Worm (Caenorhabditis elegans) whole organism, late embryonic: ENCODE results near the gene F54A3.5.
"Not testable (repeated sequence)": the region's sequence is repeated elsewhere in the genome, so short reads cannot be mapped to it uniquely, and the experiment has no call there.

ENCODE experiments used
- C38D4.7 ChIP-seq: fragments of 200-800 bp; sonication (Bioruptor generic); optimal IDR thresholded peaks from 2 replicates; lab custom pipeline; 2018; ENCODE audit warnings: mild to moderate bottlenecking, missing genetic modification characterization, moderate library complexity, missing compliant biosample characterization
- K02D7.2 ChIP-seq: sonication (generic microtip); optimal IDR thresholded peaks from 2 replicates; lab custom pipeline; 2017; ENCODE audit warnings: mild to moderate bottlenecking, missing genetic modification characterization, missing compliant biosample characterization
- T23F11.4 ChIP-seq: fragments of 200-800 bp; sonication (Bioruptor generic); optimal IDR thresholded peaks from 2 replicates; lab custom pipeline; 2018; ENCODE audit warnings: mild to moderate bottlenecking, missing genetic modification characterization, missing compliant biosample characterization
- Y22D7AL.16 ChIP-seq: sonication (generic microtip); optimal IDR thresholded peaks from 2 replicates; lab custom pipeline; 2016; ENCODE audit warnings: missing genetic modification characterization, missing compliant biosample characterization
- ceh-19 ChIP-seq: fragments of 200-800 bp; sonication (Bioruptor generic); optimal IDR thresholded peaks from 2 replicates; lab custom pipeline; 2018; ENCODE audit warnings: mild to moderate bottlenecking, missing genetic modification characterization, missing compliant biosample characterization
- ceh-34 ChIP-seq: sonication (generic microtip); optimal IDR thresholded peaks from 2 replicates; lab custom pipeline; 2016; ENCODE audit warnings: mild to moderate bottlenecking, missing genetic modification characterization, missing compliant biosample characterization
- ceh-45 ChIP-seq: fragments of 200-800 bp; sonication (Bioruptor generic); IDR thresholded peaks from 2 replicates; pipeline ENCODE4 v1.3.6; 2022; ENCODE audit warnings: missing genetic modification reagents, missing genetic modification characterization, missing compliant biosample characterization
- ceh-48 ChIP-seq: sonication (generic microtip); optimal IDR thresholded peaks from 2 replicates; lab custom pipeline; 2016; ENCODE audit warnings: missing genetic modification characterization, inconsistent platforms, missing compliant biosample characterization
- ceh-9 ChIP-seq: sonication (generic microtip); optimal IDR thresholded peaks from 2 replicates; lab custom pipeline; 2016; ENCODE audit warnings: mild to moderate bottlenecking, missing genetic modification characterization, inconsistent platforms, missing compliant biosample characterization
- che-1 ChIP-seq: sonication (generic microtip); optimal IDR thresholded peaks from 2 replicates; lab custom pipeline; 2016; ENCODE audit warnings: mild to moderate bottlenecking, missing genetic modification characterization, missing compliant biosample characterization
- fax-1 ChIP-seq: sonication (generic microtip); optimal IDR thresholded peaks from 2 replicates; lab custom pipeline; 2016; ENCODE audit warnings: missing genotype, missing genetic modification characterization, missing compliant biosample characterization
- fkh-10 ChIP-seq: fragments of 150-350 bp; optimal IDR thresholded peaks from 2 replicates; lab custom pipeline; 2014; ENCODE audit warnings: missing biosample characterization, missing genetic modification reagents, missing genetic modification characterization
- fkh-6 ChIP-seq: sonication (generic microtip); optimal IDR thresholded peaks from 2 replicates; lab custom pipeline; 2016; ENCODE audit warnings: missing genetic modification characterization, missing compliant biosample characterization
- hlh-13 ChIP-seq: fragments of 200-800 bp; sonication (Bioruptor generic); optimal IDR thresholded peaks from 2 replicates; lab custom pipeline; 2018; ENCODE audit warnings: mild to moderate bottlenecking, missing genetic modification characterization, missing compliant biosample characterization
- hlh-6 ChIP-seq: sonication (generic microtip); optimal IDR thresholded peaks from 2 replicates; lab custom pipeline; 2016; ENCODE audit warnings: missing genotype, missing genetic modification characterization, missing compliant biosample characterization
- hlh-8 ChIP-seq: sonication (generic microtip); optimal IDR thresholded peaks from 2 replicates; lab custom pipeline; 2016; ENCODE audit warnings: missing genotype, missing genetic modification characterization, missing compliant biosample characterization
- madf-2 ChIP-seq: sonication (generic microtip); optimal IDR thresholded peaks from 2 replicates; lab custom pipeline; 2017; ENCODE audit warnings: missing genetic modification characterization, missing compliant biosample characterization
- mec-3 ChIP-seq: sonication (generic microtip); optimal IDR thresholded peaks from 2 replicates; lab custom pipeline; 2016; ENCODE audit warnings: borderline replicate concordance, missing genetic modification characterization, missing compliant biosample characterization
- nfya-1 ChIP-seq: sonication (generic microtip); optimal IDR thresholded peaks from 2 replicates; lab custom pipeline; 2017; ENCODE audit warnings: missing genetic modification characterization, mild to moderate bottlenecking, missing compliant biosample characterization, antibody characterized with exemption, moderate library complexity
- nhr-11 ChIP-seq: fragments of 150-350 bp; optimal IDR thresholded peaks from 2 replicates; lab custom pipeline; 2014; ENCODE audit warnings: missing biosample characterization, missing genetic modification characterization
- npax-4 ChIP-seq: sonication (generic microtip); optimal IDR thresholded peaks from 2 replicates; lab custom pipeline; 2016; ENCODE audit warnings: missing genetic modification characterization, missing compliant biosample characterization
- odd-2 ChIP-seq: sonication (generic microtip); optimal IDR thresholded peaks from 2 replicates; lab custom pipeline; 2017; ENCODE audit warnings: antibody characterized with exemption, mild to moderate bottlenecking, missing genetic modification characterization, missing compliant biosample characterization
- pag-3 ChIP-seq: sonication (generic microtip); optimal IDR thresholded peaks from 2 replicates; lab custom pipeline; 2016; ENCODE audit warnings: missing compliant biosample characterization, missing genetic modification characterization, borderline replicate concordance
- pha-2 ChIP-seq: sonication (generic microtip); optimal IDR thresholded peaks from 2 replicates; lab custom pipeline; 2017; ENCODE audit warnings: mild to moderate bottlenecking, missing genetic modification characterization, missing compliant biosample characterization
- pha-4 ChIP-seq: fragments of 150-350 bp; optimal IDR thresholded peaks from 2 replicates; lab custom pipeline; 2018; ENCODE audit warnings: missing biosample characterization, missing genetic modification reagents, missing genetic modification characterization
- pqm-1 ChIP-seq: sonication (generic microtip); optimal IDR thresholded peaks from 2 replicates; lab custom pipeline; 2016; ENCODE audit warnings: missing genetic modification characterization, missing compliant biosample characterization
- pros-1 ChIP-seq: fragments of 150-350 bp; optimal IDR thresholded peaks from 2 replicates; lab custom pipeline; 2014; ENCODE audit warnings: missing biosample characterization, missing genetic modification reagents, missing genetic modification characterization
- syd-9 ChIP-seq: sonication (generic microtip); optimal IDR thresholded peaks from 2 replicates; lab custom pipeline; 2016; ENCODE audit warnings: mild to moderate bottlenecking, missing genetic modification characterization, moderate library complexity, missing compliant biosample characterization
- tbx-2 ChIP-seq: sonication (generic microtip); optimal IDR thresholded peaks from 2 replicates; lab custom pipeline; 2016; ENCODE audit warnings: missing genetic modification characterization, missing compliant biosample characterization
- unc-55 ChIP-seq: sonication (generic microtip); optimal IDR thresholded peaks from 2 replicates; lab custom pipeline; 2017; ENCODE audit warnings: missing biosample characterization, missing genetic modification reagents, missing genetic modification characterization
- unc-86 ChIP-seq: sonication (generic microtip); optimal IDR thresholded peaks from 2 replicates; lab custom pipeline; 2016; ENCODE audit warnings: missing genetic modification characterization, missing compliant biosample characterization
- ztf-16 ChIP-seq: sonication (generic microtip); optimal IDR thresholded peaks from 2 replicates; lab custom pipeline; 2017; ENCODE audit warnings: missing genetic modification characterization, missing compliant biosample characterization

Gene F54A3.5

DNA sequence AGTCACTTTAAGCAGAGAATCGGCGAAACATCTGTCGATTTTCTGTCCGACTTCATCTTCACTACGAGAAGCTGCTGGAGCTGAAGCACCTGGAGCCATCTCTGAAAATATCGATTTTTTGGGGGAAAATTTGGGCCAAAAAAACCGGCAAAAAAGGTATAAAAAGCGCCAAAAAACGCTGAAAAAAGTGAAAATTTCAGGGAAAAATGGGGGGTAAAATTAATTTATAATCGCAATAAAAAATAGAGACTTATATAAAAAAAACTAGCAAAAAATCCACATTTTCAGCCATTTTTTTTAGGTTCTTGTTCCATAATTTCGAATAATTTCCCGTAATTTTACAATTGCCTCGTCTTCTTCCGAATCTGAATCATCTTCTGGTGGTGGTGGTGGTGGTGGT lies at the start of gene F54A3.5:
Gene F54A3.5, minus strand, starts transcription at position 101 of the 400 bp plus-strand sequence.
- no peak for TF ChIP-seq pha-2 (tag; lab: Kevin White, UChicago)
- no peak for TF ChIP-seq ceh-9 (tag; lab: Kevin White, UChicago)
- no peak for TF ChIP-seq fkh-10 (GFP tag; lab: Kevin White, UChicago)
- no peak for TF ChIP-seq Y22D7AL.16 (tag; lab: Kevin White, UChicago)
- no peak for TF ChIP-seq T23F11.4 (GFP tag; lab: Kevin White, UChicago)
- no peak for TF ChIP-seq ceh-34 (tag; lab: Kevin White, UChicago)
- TF ChIP-seq ceh-45 (GFP tag; lab: Robert Waterston, UW), result no peak
- TF ChIP-seq pha-4 (tag; lab: Kevin White, UChicago), result no peak
- TF ChIP-seq odd-2 (tag; lab: Kevin White, UChicago), result no peak
- no peak for TF ChIP-seq unc-55 (GFP tag; lab: Kevin White, UChicago)
- TF ChIP-seq che-1 (tag; lab: Kevin White, UChicago), result no peak
- no peak for TF ChIP-seq syd-9 (tag; lab: Kevin White, UChicago)
- no peak for TF ChIP-seq K02D7.2 (tag; lab: Kevin White, UChicago)
- no peak for TF ChIP-seq nfya-1 (tag; lab: Kevin White, UChicago)
- TF ChIP-seq ztf-16 (tag; lab: Kevin White, UChicago), result no peak
- no peak for TF ChIP-seq npax-4 (tag; lab: Kevin White, UChicago)

ce11 chrII:2273750-2274149 lies 48.2 kb upstream of the F54A3.5 start:
- TF ChIP-seq hlh-6 (tag; lab: Kevin White, UChicago) (peak; percentile 15), pag-3 (no peak)

DNA sequence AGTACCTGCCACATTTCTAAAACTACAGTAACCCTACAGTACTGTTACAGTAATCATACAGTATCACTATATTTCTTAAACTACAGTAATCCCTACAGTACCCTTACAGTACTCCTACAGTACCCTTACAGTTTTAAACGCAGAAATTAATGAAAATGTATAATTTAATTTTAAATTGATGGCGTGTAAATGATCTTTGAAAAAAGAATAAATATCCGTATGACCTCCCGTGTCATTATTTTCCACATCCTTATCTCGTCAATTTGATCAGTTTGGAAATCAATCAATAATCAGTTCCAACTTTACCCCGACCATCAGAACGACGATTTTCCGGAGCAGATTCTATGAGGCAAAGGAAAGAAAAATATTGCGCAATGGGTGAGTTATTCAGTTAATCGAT lies 29.4 kb upstream of the F54A3.5 start, which contains the start of gene K09F6.3:
Gene K09F6.3, plus strand, starts transcription at position 301 of the 400 bp plus-strand sequence.
- not testable (repeated sequence) for TF ChIP-seq tbx-2 (tag; lab: Kevin White, UChicago); fkh-6 (tag; lab: Kevin White, UChicago); fax-1
- TF ChIP-seq, all 69 proteins: peak for 0; not testable (repeated sequence) for 69

- TF ChIP-seq madf-2 (tag; lab: Kevin White, UChicago) (no peak), nhr-11 (no peak), che-1 (tag; lab: Kevin White, UChicago) (no peak), Y22D7AL.16 (tag; lab: Kevin White, UChicago) (no peak), ceh-19 (GFP tag; lab: Kevin White, UChicago) (no peak), pqm-1 (no peak), ztf-16 (tag; lab: Kevin White, UChicago) (no peak), pros-1 (no peak), npax-4 (tag; lab: Kevin White, UChicago) (no peak), hlh-13 (no peak), C38D4.7 (GFP tag; lab: Kevin White, UChicago) (no peak)
Observed at ce11 chrII:2253676-2254075, 28.2 kb upstream of the F54A3.5 start.

ce11 chrII:2251617-2252016 lies 26.1 kb upstream of the F54A3.5 start:
- TF ChIP-seq ceh-48 (tag; lab: Kevin White, UChicago) (no peak), T23F11.4 (GFP tag; lab: Kevin White, UChicago) (no peak), unc-86 (no peak), mec-3 (tag; lab: Kevin White, UChicago) (no peak), hlh-8 (tag; lab: Kevin White, UChicago) (no peak)

- TF ChIP-seq unc-86 (no peak), hlh-8 (tag; lab: Kevin White, UChicago) (no peak)
Observed at ce11 chrII:2243342-2243741, 17.8 kb upstream of the F54A3.5 start, which contains the start of gene F54A3.2. Gene F54A3.2 (plus strand): TSS chrII:2243642.
